Fruit fly (Drosophila melanogaster) whole organism, prepupa: ENCODE results near the gene AlkB.
A peak's percentile ranks its signal among the peaks of the same experiment; 100 is the strongest.

Experiments used
- Blimp-1 ChIP-seq: fragments of 200-800 bp; sonication (Bioruptor generic); optimal IDR thresholded peaks from 3 replicates; lab custom pipeline; 2017; ENCODE audit warnings: missing biosample characterization, missing genetic modification characterization, mild to moderate bottlenecking, moderate library complexity, missing genetic modification reagents
- CG10631 ChIP-seq: fragments of 200-800 bp; sonication (Bioruptor generic); optimal IDR thresholded peaks from 2 replicates; lab custom pipeline; 2016; ENCODE audit warnings: missing biosample characterization, missing genetic modification characterization
- CG11762 ChIP-seq: fragments of 200-800 bp; sonication (Bioruptor generic); optimal IDR thresholded peaks from 3 replicates; lab custom pipeline; 2016; ENCODE audit warnings: missing biosample characterization, missing genetic modification characterization; ENCODE audit not compliant: insufficient read depth
- CG11902 ChIP-seq: fragments of 200-800 bp; sonication (Bioruptor generic); optimal IDR thresholded peaks from 3 replicates; lab custom pipeline; 2016; ENCODE audit warnings: missing biosample characterization, missing genetic modification characterization
- CG15336 ChIP-seq: fragments of 200-800 bp; sonication (Bioruptor generic); IDR thresholded peaks from 2 replicates; pipeline ENCODE4 v1.3.6; 2022; ENCODE audit warnings: missing biosample characterization, missing genetic modification characterization
- CG1621 ChIP-seq: fragments of 200-800 bp; sonication (Bioruptor generic); optimal IDR thresholded peaks from 3 replicates; lab custom pipeline; 2018; ENCODE audit warnings: missing biosample characterization, mild to moderate bottlenecking, missing genetic modification characterization
- CG16779 ChIP-seq: fragments of 200-800 bp; sonication (Bioruptor generic); optimal IDR thresholded peaks from 3 replicates; lab custom pipeline; 2017; ENCODE audit warnings: missing biosample characterization, mild to moderate bottlenecking, missing genetic modification characterization
- CG3032 ChIP-seq: fragments of 200-800 bp; optimal IDR thresholded peaks from 2 replicates; lab custom pipeline; 2019; ENCODE audit warnings: missing biosample characterization, mild to moderate bottlenecking, missing genetic modification characterization, moderate library complexity
- CG32006 ChIP-seq: fragments of 200-800 bp; sonication (Bioruptor generic); optimal IDR thresholded peaks from 3 replicates; lab custom pipeline; 2017; ENCODE audit warnings: missing biosample characterization, mild to moderate bottlenecking, missing genetic modification characterization
- CG3919 ChIP-seq: fragments of 200-800 bp; sonication (Bioruptor generic); optimal IDR thresholded peaks from 3 replicates; lab custom pipeline; 2016; ENCODE audit warnings: missing biosample characterization, missing genetic modification characterization
- CG6854 ChIP-seq: fragments of 200-800 bp; sonication (Bioruptor generic); optimal IDR thresholded peaks from 2 replicates; lab custom pipeline; 2017; ENCODE audit warnings: missing biosample characterization, mild to moderate bottlenecking, missing genetic modification characterization
- CG8119 ChIP-seq: fragments of 200-800 bp; sonication (Bioruptor generic); IDR thresholded peaks from 3 replicates; pipeline ENCODE4 v1.3.6; 2022; ENCODE audit warnings: missing biosample characterization, missing genetic modification characterization
- CG8319 ChIP-seq: fragments of 200-800 bp; sonication (Bioruptor generic); optimal IDR thresholded peaks from 3 replicates; lab custom pipeline; 2016; ENCODE audit warnings: missing biosample characterization, missing genetic modification characterization
- CG9139 ChIP-seq: fragments of 200-800 bp; sonication (Bioruptor generic); optimal IDR thresholded peaks from 3 replicates; lab custom pipeline; 2017; ENCODE audit warnings: missing biosample characterization, mild to moderate bottlenecking, missing genetic modification characterization
- Eip75B ChIP-seq: fragments of 200-800 bp; sonication (Bioruptor generic); optimal IDR thresholded peaks from 3 replicates; lab custom pipeline; 2016; ENCODE audit warnings: missing biosample characterization, missing genetic modification characterization
- Eip93F ChIP-seq: fragments of 200-800 bp; sonication (Bioruptor generic); optimal IDR thresholded peaks from 2 replicates; lab custom pipeline; 2016; ENCODE audit warnings: missing biosample characterization, mild to moderate bottlenecking, missing genetic modification characterization
- Hr38 ChIP-seq: sonication (Bioruptor generic); optimal IDR thresholded peaks from 2 replicates; lab custom pipeline; 2016; ENCODE audit warnings: missing biosample characterization, missing genetic modification characterization
- Hr39 ChIP-seq: fragments of 200-800 bp; sonication (Bioruptor generic); optimal IDR thresholded peaks from 2 replicates; lab custom pipeline; 2016; ENCODE audit warnings: missing biosample characterization, missing genetic modification characterization
- Hr4 ChIP-seq: fragments of 200-800 bp; sonication (Bioruptor generic); optimal IDR thresholded peaks from 3 replicates; lab custom pipeline; 2016; ENCODE audit warnings: missing biosample characterization, missing genetic modification characterization
- Lpt ChIP-seq: fragments of 200-800 bp; sonication (Bioruptor generic); optimal IDR thresholded peaks from 3 replicates; lab custom pipeline; 2016; ENCODE audit warnings: missing biosample characterization, missing genetic modification characterization
- OdsH ChIP-seq: fragments of 200-800 bp; sonication (Bioruptor generic); optimal IDR thresholded peaks from 3 replicates; lab custom pipeline; 2016; ENCODE audit warnings: missing biosample characterization, missing genetic modification characterization
- Smox ChIP-seq: fragments of 200-800 bp; sonication (Bioruptor generic); optimal IDR thresholded peaks from 3 replicates; lab custom pipeline; 2016; ENCODE audit warnings: missing biosample characterization, missing genetic modification characterization
- Sox102F ChIP-seq: fragments of 200-800 bp; sonication (Bioruptor generic); optimal IDR thresholded peaks from 2 replicates; lab custom pipeline; 2016; ENCODE audit warnings: missing biosample characterization, mild to moderate bottlenecking, missing genetic modification characterization
- Sox14 ChIP-seq: fragments of 200-800 bp; sonication (Bioruptor generic); optimal IDR thresholded peaks from 3 replicates; lab custom pipeline; 2016; ENCODE audit warnings: missing biosample characterization, missing genetic modification characterization
- Sox15 ChIP-seq: fragments of 200-800 bp; sonication (Bioruptor generic); optimal IDR thresholded peaks from 3 replicates; lab custom pipeline; 2016; ENCODE audit warnings: missing biosample characterization, missing genetic modification characterization
- achi ChIP-seq: fragments of 200-800 bp; sonication (Bioruptor generic); optimal IDR thresholded peaks from 3 replicates; lab custom pipeline; 2016; ENCODE audit warnings: missing biosample characterization, missing genetic modification characterization
- acj6 ChIP-seq: fragments of 200-800 bp; sonication (Bioruptor generic); optimal IDR thresholded peaks from 3 replicates; lab custom pipeline; 2016; ENCODE audit warnings: missing biosample characterization, missing genetic modification characterization
- cyc ChIP-seq: fragments of 200-800 bp; sonication (Bioruptor generic); optimal IDR thresholded peaks from 3 replicates; lab custom pipeline; 2016; ENCODE audit warnings: missing biosample characterization, missing genetic modification characterization
- dac ChIP-seq: fragments of 200-800 bp; sonication (Bioruptor generic); optimal IDR thresholded peaks from 2 replicates; lab custom pipeline; 2017; ENCODE audit warnings: missing biosample characterization, mild to moderate bottlenecking, missing genetic modification characterization
- dsx ChIP-seq: fragments of 200-800 bp; optimal IDR thresholded peaks from 3 replicates; lab custom pipeline; 2019; ENCODE audit warnings: missing biosample characterization, mild to moderate bottlenecking, missing genetic modification characterization, moderate library complexity; ENCODE audit not compliant: poor library complexity, severe bottlenecking
- esn ChIP-seq: fragments of 200-800 bp; sonication (Bioruptor generic); optimal IDR thresholded peaks from 2 replicates; lab custom pipeline; 2016; ENCODE audit warnings: missing biosample characterization, mild to moderate bottlenecking, missing genetic modification characterization, moderate library complexity
- fd59A ChIP-seq: fragments of 200-800 bp; sonication (Bioruptor generic); optimal IDR thresholded peaks from 2 replicates; lab custom pipeline; 2017; ENCODE audit warnings: missing biosample characterization, mild to moderate bottlenecking, missing genetic modification characterization, missing genetic modification reagents
- fd85E ChIP-seq: fragments of 200-800 bp; sonication (Bioruptor generic); optimal IDR thresholded peaks from 3 replicates; lab custom pipeline; 2016; ENCODE audit warnings: missing biosample characterization, missing genetic modification characterization
- fkh ChIP-seq: fragments of 200-800 bp; sonication (Bioruptor generic); optimal IDR thresholded peaks from 3 replicates; lab custom pipeline; 2017; ENCODE audit warnings: missing biosample characterization, mild to moderate bottlenecking, missing genetic modification characterization, moderate library complexity
- lz ChIP-seq: fragments of 200-800 bp; sonication (Bioruptor generic); optimal IDR thresholded peaks from 3 replicates; lab custom pipeline; 2016; ENCODE audit warnings: missing biosample characterization, missing genetic modification characterization
- net ChIP-seq: fragments of 200-800 bp; sonication (Bioruptor generic); optimal IDR thresholded peaks from 3 replicates; lab custom pipeline; 2016; ENCODE audit warnings: missing biosample characterization, missing genetic modification characterization
- pdm3 ChIP-seq: fragments of 200-800 bp; sonication (Bioruptor generic); optimal IDR thresholded peaks from 3 replicates; lab custom pipeline; 2016; ENCODE audit warnings: missing biosample characterization, missing genetic modification characterization
- salr ChIP-seq, 2 experiments: fragments of 200-800 bp; sonication (Bioruptor generic); optimal IDR thresholded peaks; 3 replicates each; lab custom pipeline; 2016 to 2018; ENCODE audit warnings: missing biosample characterization in 2 of 2, missing genetic modification characterization in 2 of 2, mild to moderate bottlenecking in 1 of 2
- spab ChIP-seq: fragments of 200-800 bp; sonication (Bioruptor generic); optimal IDR thresholded peaks from 2 replicates; lab custom pipeline; 2017; ENCODE audit warnings: missing biosample characterization, mild to moderate bottlenecking, missing genetic modification characterization, missing genetic modification reagents
- ss ChIP-seq, 2 experiments: fragments of 200-800 bp; sonication (Bioruptor generic); optimal IDR thresholded peaks; 2 replicates in 1 of 2; 3 replicates in 1 of 2; lab custom pipeline; 2017 to 2018; ENCODE audit warnings: mild to moderate bottlenecking in 2 of 2, missing biosample characterization in 2 of 2, missing genetic modification characterization in 2 of 2, moderate library complexity in 1 of 2
- svp ChIP-seq: fragments of 200-800 bp; sonication (Bioruptor generic); peaks from one replicate; lab custom pipeline; 2016; ENCODE audit warnings: missing biosample characterization, missing genetic modification characterization
- topi ChIP-seq: fragments of 200-800 bp; sonication (Bioruptor generic); optimal IDR thresholded peaks from 3 replicates; lab custom pipeline; 2016; ENCODE audit warnings: missing biosample characterization, missing genetic modification characterization
- vri ChIP-seq: fragments of 200-800 bp; sonication (Bioruptor generic); optimal IDR thresholded peaks from 3 replicates; lab custom pipeline; 2016; ENCODE audit warnings: missing biosample characterization, mild to moderate bottlenecking, missing genetic modification characterization

Gene AlkB

dm6 chrX:15814485-15814884 is 44.8 kb downstream of the AlkB start:
- TF ChIP-seq OdsH: no peak
- TF ChIP-seq CG8319 (GFP tag; lab: Kevin White, UChicago): no peak
- no peak for TF ChIP-seq esn (GFP tag; lab: Kevin White, UChicago)
- TF ChIP-seq cyc (GFP tag; lab: Kevin White, UChicago): no peak
- TF ChIP-seq achi (GFP tag; lab: Kevin White, UChicago): no peak
- TF ChIP-seq CG10631 (GFP tag; lab: Kevin White, UChicago): no peak
- no peak for TF ChIP-seq Smox (GFP tag; lab: Kevin White, UChicago)
- no peak for TF ChIP-seq CG11762 (GFP tag; lab: Kevin White, UChicago)
- TF ChIP-seq acj6 (GFP tag; lab: Kevin White, UChicago): no peak
- no peak for TF ChIP-seq dac
- no peak for TF ChIP-seq Hr38 (GFP tag; lab: Kevin White, UChicago)
- TF ChIP-seq fkh: no peak
- TF ChIP-seq CG16779 (tag; lab: Kevin White, UChicago): no peak
- no peak for TF ChIP-seq CG11902 (GFP tag; lab: Kevin White, UChicago)
- TF ChIP-seq, all 60 proteins: peak for 0

DNA sequence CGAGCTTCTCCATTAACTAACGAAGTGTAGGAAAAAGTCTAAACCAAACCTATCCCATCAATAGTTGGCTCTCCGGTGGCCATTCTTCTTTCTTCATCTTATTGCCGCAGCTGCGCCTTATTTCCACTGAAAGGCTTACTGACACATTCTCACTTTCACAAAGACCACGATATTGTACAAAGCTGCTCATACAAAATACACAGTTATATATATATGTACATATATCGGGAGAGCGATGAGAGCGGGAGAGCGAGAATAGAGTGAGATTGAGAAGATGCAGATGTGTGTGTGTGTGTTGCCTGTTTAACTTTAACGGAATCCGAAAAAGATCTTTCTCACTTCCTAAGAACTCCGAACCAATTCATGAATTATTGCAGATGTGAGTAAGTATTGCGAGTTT is 46.1 kb downstream of the AlkB start:
- peak; percentile 8 for TF ChIP-seq Sox102F
- TF ChIP-seq fkh: peak; percentile 16
- TF ChIP-seq dsx (GFP tag; lab: Kevin White, UChicago): peak; percentile 3
- TF ChIP-seq CG1621 (tag; lab: Kevin White, UChicago): peak; percentile 61
- TF ChIP-seq topi (GFP tag; lab: Kevin White, UChicago): no peak
- TF ChIP-seq CG6854 (GFP tag; lab: Kevin White, UChicago): peak; percentile 25
- no peak for TF ChIP-seq Hr4
- TF ChIP-seq, all 60 proteins: peak for 5

DNA sequence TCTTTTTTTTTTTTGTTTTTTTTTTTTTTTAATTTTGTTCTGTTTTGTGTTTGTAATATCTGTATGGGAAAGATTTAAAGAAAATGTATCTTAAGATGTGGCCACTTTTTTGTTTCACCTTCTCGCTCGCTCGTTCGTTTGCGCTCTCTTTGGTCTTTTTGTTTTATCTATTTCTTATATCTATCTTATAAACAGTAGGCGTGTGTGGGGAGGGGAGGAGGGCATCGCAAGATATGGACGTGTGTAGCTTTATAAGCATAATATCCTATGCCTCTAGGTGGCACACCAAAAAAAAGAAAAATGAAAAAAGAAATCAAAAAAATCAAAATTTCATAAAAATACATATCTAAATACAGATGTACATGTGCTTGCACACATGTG is 46.7 kb downstream of the AlkB start:
- TF ChIP-seq CG15336 (GFP tag; lab: Robert Waterston, UW) (no peak), salr (GFP tag; optimal IDR thresholded peaks at IDR 0.05; lab: Kevin White, UChicago) (peak in 1 of 2 experiments; percentile 10)
- TF ChIP-seq, all 60 proteins: peak for 1

DNA sequence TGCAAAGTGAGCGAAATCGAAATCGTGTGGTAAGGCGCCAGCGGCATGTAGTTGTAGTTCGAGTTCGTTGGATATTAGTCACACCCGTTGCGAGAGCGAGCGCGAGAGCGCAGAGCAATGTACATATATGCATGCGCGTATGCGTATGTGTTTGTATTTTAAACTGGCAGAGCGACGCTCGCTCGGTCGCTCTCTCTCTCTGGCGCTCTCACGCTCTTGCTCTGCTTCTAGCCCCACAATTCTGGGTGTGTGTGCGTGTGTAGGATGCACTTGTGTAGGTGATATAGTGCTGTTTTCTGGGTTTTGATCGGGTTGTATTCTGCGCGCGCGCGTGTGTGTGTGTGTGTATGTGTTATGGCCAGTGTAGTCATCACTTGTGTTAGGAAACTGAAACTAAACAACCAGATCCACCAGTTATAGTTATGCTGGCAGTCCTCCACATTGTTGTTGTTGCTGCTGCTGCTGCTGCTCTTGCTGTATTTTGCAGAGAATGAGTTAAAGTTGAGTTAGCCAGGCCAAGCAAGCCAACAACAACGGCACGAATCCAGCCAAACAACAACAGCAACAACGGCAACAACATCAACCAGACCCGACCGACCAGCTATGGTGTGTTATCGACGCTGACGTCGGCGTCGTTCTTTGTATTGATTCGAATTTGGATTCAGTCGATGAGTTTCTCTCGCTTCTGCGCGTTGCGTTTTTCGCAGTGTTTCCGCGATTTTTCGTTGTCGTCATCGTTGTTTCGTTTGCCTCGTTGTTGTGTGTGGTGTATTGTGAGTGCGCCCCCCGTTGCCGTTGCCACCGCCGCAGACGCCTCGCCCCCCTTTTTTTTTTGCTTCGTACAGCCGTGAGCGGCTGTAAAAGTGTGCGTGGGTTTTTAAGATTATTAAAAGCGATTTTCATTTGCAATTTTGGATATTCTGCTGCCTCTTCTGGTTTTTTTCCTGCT is 47.3 kb downstream of the AlkB start:
- no peak for TF ChIP-seq Eip93F
- TF ChIP-seq lz (GFP tag; lab: Kevin White, UChicago): peak; percentile 12
- peak; percentile 65 for TF ChIP-seq Sox14 (GFP tag; lab: Kevin White, UChicago)
- peak; percentile 35 for TF ChIP-seq fd85E
- peak; percentile 12 for TF ChIP-seq CG16779 (tag; lab: Kevin White, UChicago)
- TF ChIP-seq fd59A (GFP tag; lab: Kevin White, UChicago): no peak
- peak; percentile 1 for TF ChIP-seq CG9139 (GFP tag; lab: Kevin White, UChicago)
- peak; percentile 61; the same call in 2 of the 3 replicates for TF ChIP-seq CG8119 (GFP tag; lab: Robert Waterston, UW)
- TF ChIP-seq net: no peak
- TF ChIP-seq Eip75B (GFP tag; lab: Kevin White, UChicago): no peak
- TF ChIP-seq Hr39: no peak
- no peak for TF ChIP-seq Sox15
- peak; percentile 56 for TF ChIP-seq CG6854 (GFP tag; lab: Kevin White, UChicago)
- TF ChIP-seq CG8319 (GFP tag; lab: Kevin White, UChicago): no peak
- TF ChIP-seq ss (GFP tag; optimal IDR thresholded peaks at IDR 0.05; lab: Kevin White, UChicago): peak; percentile 2 to 11
- no peak for TF ChIP-seq esn (GFP tag; lab: Kevin White, UChicago)
- TF ChIP-seq Hr4: no peak
- no peak for TF ChIP-seq dac
- TF ChIP-seq OdsH: peak; percentile 3
- peak; percentile 44 for TF ChIP-seq svp (GFP tag; lab: Kevin White, UChicago)
- TF ChIP-seq Blimp-1: no peak
- no peak for TF ChIP-seq spab (GFP tag; lab: Kevin White, UChicago)
- TF ChIP-seq vri: peak; percentile 54
- TF ChIP-seq Lpt (GFP tag; lab: Kevin White, UChicago): peak; percentile 56
- no peak for TF ChIP-seq CG32006
- TF ChIP-seq fkh: peak; percentile 25
- peak; percentile 33 for TF ChIP-seq Sox102F
- no peak for TF ChIP-seq CG3919 (GFP tag; lab: Kevin White, UChicago)
- no peak for TF ChIP-seq pdm3 (GFP tag; lab: Kevin White, UChicago)
- no peak for TF ChIP-seq CG3032
